Fruit fly (Drosophila melanogaster): ENCODE data around the gene CG15386.

Gene CG15386

DNA sequence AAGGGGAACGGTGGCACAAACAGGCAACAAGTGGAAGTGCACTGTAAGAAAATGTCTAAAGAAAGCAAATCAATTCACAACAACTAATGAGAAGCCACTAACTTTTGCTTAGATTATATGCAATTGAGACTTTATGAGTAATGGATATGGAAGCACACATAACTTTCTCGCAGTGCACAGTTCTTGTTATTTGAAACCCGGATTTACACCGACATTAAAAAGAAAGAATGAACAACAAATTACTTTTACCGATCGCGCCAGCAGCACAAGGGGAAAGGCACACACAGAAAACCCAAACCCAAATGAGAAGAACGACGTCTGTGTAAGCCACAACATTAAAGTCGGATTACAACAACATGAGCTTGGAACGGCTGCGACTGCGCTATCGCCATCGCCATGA, 27.9 kb downstream of the CG15386 start (continued):
- TF ChIP-seq CG30020 (tag; optimal IDR thresholded peaks at IDR 0.05) (peak; percentile 22), CG11456 (GFP tag; IDR thresholded peaks at IDR 0.05) (no peak), Trl (optimal IDR thresholded peaks at IDR 0.05) (no peak), Trl (GFP tag; optimal IDR thresholded peaks at IDR 0.05) (peak; percentile 73), sug (tag; optimal IDR thresholded peaks at IDR 0.05) (no peak), CG16863 (GFP tag; optimal IDR thresholded peaks at IDR 0.05) (peak; percentile 74), CG7271 (tag; optimal IDR thresholded peaks at IDR 0.05) (no peak), CG32532 (GFP tag; IDR thresholded peaks at IDR 0.05) (no peak), CG15601 (tag; optimal IDR thresholded peaks at IDR 0.05) (peak; percentile 83), Stat92E (GFP tag; optimal IDR thresholded peaks at IDR 0.05) (peak in 1 of 3 experiments; percentile 93), CG9727 (GFP tag; optimal IDR thresholded peaks at IDR 0.05) (peak; percentile 76), D (optimal IDR thresholded peaks at IDR 0.05) (no peak), D (GFP tag; optimal IDR thresholded peaks at IDR 0.05) (peak; percentile 87), tna (GFP tag; IDR thresholded peaks at IDR 0.05; ENCODE audit: partially characterized antibody) (no peak), CG17328 (GFP tag; IDR thresholded peaks at IDR 0.05) (peak; percentile 85), ato (GFP tag; IDR thresholded peaks at IDR 0.05; ENCODE audit: partially characterized antibody) (no peak), CG2875 (GFP tag; optimal IDR thresholded peaks at IDR 0.05) (peak; percentile 64), Drgx (GFP tag; IDR thresholded peaks at IDR 0.05) (peak; percentile 19; the same call in 1 of the 2 replicates), gce (GFP tag; IDR thresholded peaks at IDR 0.05) (no peak), CG33557 (GFP tag; optimal IDR thresholded peaks at IDR 0.05) (peak; percentile 86), CG4328 (GFP tag; optimal IDR thresholded peaks at IDR 0.05) (no peak), bigmax (GFP tag; optimal IDR thresholded peaks at IDR 0.05) (no peak), ATbp (GFP tag; optimal IDR thresholded peaks at IDR 0.05) (peak; percentile 62), CG9876 (GFP tag; optimal IDR thresholded peaks at IDR 0.05) (peak; percentile 54), Oaz (GFP tag; IDR thresholded peaks at IDR 0.05) (no peak), Sry-δ (GFP tag; optimal IDR thresholded peaks at IDR 0.05) (peak; percentile 15), CG9437 (GFP tag; optimal IDR thresholded peaks at IDR 0.05) (no peak), fu2 (GFP tag; optimal IDR thresholded peaks at IDR 0.05) (no peak), Side (GFP tag; optimal IDR thresholded peaks at IDR 0.05) (peak; percentile 67), sima (GFP tag; optimal IDR thresholded peaks at IDR 0.05) (no peak), CG12104 (GFP tag; optimal IDR thresholded peaks at IDR 0.05) (peak; percentile 4), CG13894 (tag; optimal IDR thresholded peaks at IDR 0.05) (no peak), CG11695 (GFP tag; IDR thresholded peaks at IDR 0.05) (0 out of 3 replicates have a peak, but pooled peaks have one; percentile 45), dmrt11E (tag; optimal IDR thresholded peaks at IDR 0.05) (peak; percentile 93), E2f2 (GFP tag; IDR thresholded peaks at IDR 0.05) (0 out of 2 replicates have a peak, but pooled peaks have one; percentile 14), ftz-f1 (GFP tag; optimal IDR thresholded peaks at IDR 0.05) (no peak), Dbx (GFP tag; IDR thresholded peaks at IDR 0.05) (no peak), CG31388 (GFP tag; optimal IDR thresholded peaks at IDR 0.05) (no peak), CG33213 (GFP tag; optimal IDR thresholded peaks at IDR 0.05) (peak; percentile 66), CG17829 (tag; optimal IDR thresholded peaks at IDR 0.05) (peak; percentile 88), CG10654 (GFP tag; optimal IDR thresholded peaks at IDR 0.05) (peak; percentile 64), sna (GFP tag; IDR thresholded peaks at IDR 0.05; ENCODE audit: partially characterized antibody) (no peak), CG6813 (GFP tag; optimal IDR thresholded peaks at IDR 0.05) (peak; percentile 35), Xbp1 (GFP tag; optimal IDR thresholded peaks at IDR 0.05) (peak; percentile 67), Dek (tag; optimal IDR thresholded peaks at IDR 0.05) (no peak), CG10431 (GFP tag; optimal IDR thresholded peaks at IDR 0.05) (peak; percentile 65), Chrac-16 (GFP tag; optimal IDR thresholded peaks at IDR 0.05) (peak; percentile 79), Bteb2 (GFP tag; optimal IDR thresholded peaks at IDR 0.05) (no peak), chif (GFP tag; optimal IDR thresholded peaks at IDR 0.05) (peak; percentile 50 to 89), h (optimal IDR thresholded peaks at IDR 0.05) (no peak), row (GFP tag; IDR thresholded peaks at IDR 0.05) (peak; percentile 70), CG13624 (GFP tag; optimal IDR thresholded peaks at IDR 0.05) (peak; percentile 7)

Measured in whole organism, embryonic.